Worm (Caenorhabditis elegans): ENCODE results near the gene T05A12.4.
A peak's percentile ranks its signal among the peaks of the same experiment; 100 is the strongest.

The T05A12.4 gene

ce11 chrIV:6887601-6888099 is at the start of gene T05A12.4, which contains the start of gene T05A12.3 (continued):
- TF ChIP-seq madf-3 (GFP tag; IDR thresholded peaks at IDR 0.05): peak; percentile 79

- TF ChIP-seq nhr-27 (tag; optimal IDR thresholded peaks at IDR 0.05) (no peak), madf-10 (tag; optimal IDR thresholded peaks at IDR 0.05) (peak; percentile 48), rcor-1 (GFP tag; IDR thresholded peaks at IDR 0.05) (0 out of 2 replicates have a peak, but pooled peaks have one; percentile 31), attf-5 (GFP tag; optimal IDR thresholded peaks at IDR 0.05) (peak; percentile 80), tbp1 (GFP tag; optimal IDR thresholded peaks at IDR 0.05) (peak; percentile 19), repo-1 (tag; optimal IDR thresholded peaks at IDR 0.05) (no peak), B0336.3 (GFP tag; IDR thresholded peaks at IDR 0.05) (peak; percentile 76), lin-35 (GFP tag; optimal IDR thresholded peaks at IDR 0.05) (peak in 1 of 3 experiments; percentile 52), lin-40 (tag; optimal IDR thresholded peaks at IDR 0.05) (peak; percentile 83), atf-7 (tag; optimal IDR thresholded peaks at IDR 0.05) (peak; percentile 76), hmg-1.2 (GFP tag; IDR thresholded peaks at IDR 0.05) (peak; percentile 77), snpc-4 (GFP tag; optimal IDR thresholded peaks at IDR 0.05) (no peak), snpc-4 (tag; optimal IDR thresholded peaks at IDR 0.05) (peak in 2 of 4 experiments; percentile 31 to 47), chd-7 (tag; optimal IDR thresholded peaks at IDR 0.05) (peak; percentile 33), pha-4 (tag; optimal IDR thresholded peaks at IDR 0.05) (peak; percentile 58), let-607 (tag; optimal IDR thresholded peaks at IDR 0.05) (peak in 1 of 2 experiments; percentile 62), dox-1 (GFP tag; IDR thresholded peaks at IDR 0.05) (no peak; the same call in 1 of the 2 replicates), ceh-27 (GFP tag; optimal IDR thresholded peaks at IDR 0.05) (peak; percentile 45), dpff-1 (tag; optimal IDR thresholded peaks at IDR 0.05) (no peak), lsy-27 (tag; optimal IDR thresholded peaks at IDR 0.05; ENCODE audit: borderline replicate concordance, insufficient read depth) (no peak), ztf-26 (tag; optimal IDR thresholded peaks at IDR 0.05) (peak; percentile 11), mcd-1 (GFP tag; IDR thresholded peaks at IDR 0.05) (peak; percentile 54), K12H6.12 (tag; optimal IDR thresholded peaks at IDR 0.05) (peak; percentile 76), somi-1 (GFP tag; optimal IDR thresholded peaks at IDR 0.05) (peak; percentile 78), fkh-3 (tag; optimal IDR thresholded peaks at IDR 0.05) (no peak), him-1 (tag; optimal IDR thresholded peaks at IDR 0.05) (no peak), pbrm-1 (GFP tag; IDR thresholded peaks at IDR 0.05) (0 out of 2 replicates have a peak, but pooled peaks have one; percentile 33), cebp-1 (GFP tag; IDR thresholded peaks at IDR 0.05) (no peak), cebp-1 (tag; optimal IDR thresholded peaks at IDR 0.05) (peak; percentile 75), gei-17 (GFP tag; optimal IDR thresholded peaks at IDR 0.05) (peak; percentile 20), ZK185.1 (tag; optimal IDR thresholded peaks at IDR 0.05; ENCODE audit: poor library complexity, severe bottlenecking) (peak; percentile 21), K11D2.4 (GFP tag; IDR thresholded peaks at IDR 0.05) (peak; percentile 69), ztf-18 (tag; optimal IDR thresholded peaks at IDR 0.05) (peak; percentile 24), nhr-80 (tag; optimal IDR thresholded peaks at IDR 0.05) (peak; percentile 88), lin-54 (GFP tag; optimal IDR thresholded peaks at IDR 0.05) (peak; percentile 40), attf-3 (GFP tag; conservative IDR thresholded peaks at IDR 0.05) (0 out of 2 replicates have a peak, but pooled peaks have one; percentile 10), F22D6.2 (tag; optimal IDR thresholded peaks at IDR 0.05) (peak; percentile 26), lir-1 (GFP tag; conservative IDR thresholded peaks at IDR 0.05) (no peak)
Measured at ce11 chrIV:6839091-6839522, 48.6 kb upstream of the T05A12.4 start.

Data from whole organism, young adult.